Worm (Caenorhabditis elegans) whole organism, L2 larva: ENCODE results near the gene Y45F3A.8.

Source experiments
- C34F6.9 ChIP-seq: fragments of 150-350 bp; optimal IDR thresholded peaks from 2 replicates; lab custom pipeline; 2014; ENCODE audit warnings: missing biosample characterization, missing genetic modification characterization
- F13H6.1 ChIP-seq: sonication (generic microtip); optimal IDR thresholded peaks from 2 replicates; lab custom pipeline; 2016; ENCODE audit warnings: missing genetic modification characterization, missing compliant biosample characterization
- ZK546.5 ChIP-seq: sonication (generic microtip); optimal IDR thresholded peaks from 2 replicates; lab custom pipeline; 2017; ENCODE audit warnings: missing biosample characterization, missing genetic modification characterization
- aly-2 ChIP-seq: fragments of 150-350 bp; optimal IDR thresholded peaks from 2 replicates; lab custom pipeline; 2014; ENCODE audit warnings: missing biosample characterization, missing genetic modification characterization
- ama-1 ChIP-seq: fragments of 150-350 bp; optimal IDR thresholded peaks from 2 replicates; lab custom pipeline; 2018; ENCODE audit warnings: inconsistent platforms
- blmp-1 ChIP-seq: sonication (generic microtip); optimal IDR thresholded peaks from 2 replicates; lab custom pipeline; 2017; ENCODE audit warnings: missing genetic modification characterization, mild to moderate bottlenecking, missing compliant biosample characterization, antibody characterized with exemption, moderate library complexity; ENCODE audit not compliant: insufficient read depth
- ceh-82 ChIP-seq: fragments of 150-350 bp; optimal IDR thresholded peaks from 2 replicates; lab custom pipeline; 2014; ENCODE audit warnings: missing biosample characterization, missing genetic modification characterization
- crh-2 ChIP-seq: sonication (generic microtip); optimal IDR thresholded peaks from 2 replicates; lab custom pipeline; 2017; ENCODE audit warnings: missing biosample characterization, missing genetic modification characterization
- dmd-4 ChIP-seq: sonication (generic microtip); optimal IDR thresholded peaks from 2 replicates; lab custom pipeline; 2017; ENCODE audit warnings: missing biosample characterization, missing genetic modification characterization
- egl-27 ChIP-seq: sonication (generic microtip); optimal IDR thresholded peaks from 3 replicates; lab custom pipeline; 2017; ENCODE audit warnings: missing biosample characterization, missing genetic modification reagents, missing genetic modification characterization
- elt-1 ChIP-seq: fragments of 150-350 bp; optimal IDR thresholded peaks from 2 replicates; lab custom pipeline; 2014; ENCODE audit warnings: missing biosample characterization, missing genetic modification characterization
- elt-3 ChIP-seq: sonication (generic microtip); optimal IDR thresholded peaks from 2 replicates; lab custom pipeline; 2017; ENCODE audit warnings: missing biosample characterization, missing genetic modification characterization
- fos-1 ChIP-seq: fragments of 150-350 bp; optimal IDR thresholded peaks from 2 replicates; lab custom pipeline; 2014; ENCODE audit warnings: missing biosample characterization, missing genetic modification characterization
- lin-39 ChIP-seq: fragments of 150-350 bp; optimal IDR thresholded peaks from 2 replicates; lab custom pipeline; 2014; ENCODE audit warnings: missing biosample characterization, missing genetic modification reagents, missing genetic modification characterization
- lsy-2 ChIP-seq, 2 experiments: fragments of 150-350 bp in 1 of 2; sonication (generic microtip) in 1 of 2; optimal IDR thresholded peaks; 2 replicates each; lab custom pipeline; 2014 to 2017; ENCODE audit warnings: missing biosample characterization in 2 of 2, missing genetic modification characterization in 2 of 2
- mdl-1 ChIP-seq, 2 experiments: fragments of 150-350 bp in 1 of 2; sonication (generic microtip) in 1 of 2; optimal IDR thresholded peaks; 2 replicates each; lab custom pipeline; 2017; ENCODE audit warnings: missing biosample characterization in 2 of 2, missing genetic modification characterization in 2 of 2
- nhr-10 ChIP-seq: sonication (generic microtip); optimal IDR thresholded peaks from 2 replicates; lab custom pipeline; 2017; ENCODE audit warnings: missing biosample characterization, missing genetic modification characterization
- nhr-11 ChIP-seq: fragments of 150-350 bp; optimal IDR thresholded peaks from 2 replicates; lab custom pipeline; 2014; ENCODE audit warnings: missing biosample characterization, missing genetic modification characterization
- nhr-129 ChIP-seq: fragments of 150-350 bp; optimal IDR thresholded peaks from 2 replicates; lab custom pipeline; 2014; ENCODE audit warnings: missing biosample characterization, missing genetic modification characterization
- nhr-23 ChIP-seq: fragments of 150-350 bp; optimal IDR thresholded peaks from 2 replicates; lab custom pipeline; 2014; ENCODE audit warnings: missing biosample characterization, missing genetic modification reagents, missing genetic modification characterization
- nhr-237 ChIP-seq: fragments of 150-350 bp; optimal IDR thresholded peaks from 2 replicates; lab custom pipeline; 2014; ENCODE audit warnings: missing biosample characterization, missing genetic modification characterization
- nhr-25 ChIP-seq: fragments of 150-350 bp; sonication (generic microtip); optimal IDR thresholded peaks from 3 replicates; lab custom pipeline; 2014; ENCODE audit warnings: missing biosample characterization, missing genetic modification characterization
- nhr-77 ChIP-seq: fragments of 150-350 bp; optimal IDR thresholded peaks from 2 replicates; lab custom pipeline; 2014; ENCODE audit warnings: missing biosample characterization, missing genetic modification characterization
- sem-4 ChIP-seq: fragments of 150-350 bp; optimal IDR thresholded peaks from 2 replicates; lab custom pipeline; 2014; ENCODE audit warnings: missing biosample characterization, missing genetic modification reagents, missing genetic modification characterization
- sma-3 ChIP-seq: sonication (generic microtip); optimal IDR thresholded peaks from 2 replicates; lab custom pipeline; 2016; ENCODE audit warnings: missing genetic modification reagents, missing genetic modification characterization, missing compliant biosample characterization
- sma-9 ChIP-seq, 2 experiments: fragments of 150-350 bp in 1 of 2; sonication (generic microtip) in 1 of 2; optimal IDR thresholded peaks; 2 replicates each; lab custom pipeline; 2014 to 2016; ENCODE audit warnings: missing genetic modification characterization in 2 of 2, mild to moderate bottlenecking in 1 of 2, missing biosample characterization in 1 of 2, missing compliant biosample characterization in 1 of 2, missing genetic modification reagents in 1 of 2, moderate library complexity in 1 of 2
- snpc-4 ChIP-seq: fragments of 150-350 bp; optimal IDR thresholded peaks from 2 replicates; lab custom pipeline; 2014; ENCODE audit warnings: missing biosample characterization, missing genetic modification characterization
- unc-55 ChIP-seq: fragments of 150-350 bp; sonication (generic microtip); optimal IDR thresholded peaks from 3 replicates; lab custom pipeline; 2014; ENCODE audit warnings: missing biosample characterization, missing genetic modification reagents, missing genetic modification characterization
- unc-62 ChIP-seq: fragments of 150-350 bp; optimal IDR thresholded peaks from 2 replicates; lab custom pipeline; 2014; ENCODE audit warnings: missing biosample characterization, missing genetic modification reagents, missing genetic modification characterization
- zag-1 ChIP-seq: fragments of 150-350 bp; optimal IDR thresholded peaks from 2 replicates; lab custom pipeline; 2014; ENCODE audit warnings: missing biosample characterization, missing genetic modification characterization
- ztf-11 ChIP-seq: sonication (generic microtip); optimal IDR thresholded peaks from 2 replicates; lab custom pipeline; 2017; ENCODE audit warnings: missing biosample characterization, missing genetic modification characterization

Gene Y45F3A.8

DNA sequence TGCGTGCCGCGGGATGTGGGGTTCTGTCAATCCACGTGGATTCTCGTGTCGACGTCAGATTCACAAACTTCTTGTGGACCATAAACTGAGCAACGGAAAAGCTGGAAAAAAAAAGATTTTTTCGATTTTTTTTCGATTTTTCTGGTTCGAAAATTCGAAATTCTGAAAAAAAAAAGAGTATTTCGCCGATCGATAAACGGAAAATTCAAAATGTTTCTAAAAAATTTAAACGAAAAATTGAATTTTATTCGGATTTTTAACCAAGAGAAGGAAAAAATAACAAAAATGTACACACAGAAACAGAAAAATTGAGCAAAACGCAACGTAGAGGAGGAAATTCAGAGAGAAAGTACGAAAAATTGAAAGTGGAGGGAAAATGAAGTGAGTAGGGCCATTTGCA lies 3.8 kb upstream of the Y45F3A.8 start, which contains the start of gene Y39A1A.3:
Gene Y39A1A.3, minus strand, starts transcription at position 101 of the 400 bp plus-strand sequence.
- TF ChIP-seq lin-39 (tag; lab: Kevin White, UChicago) (no peak), fos-1 (no peak), ama-1 (no peak), unc-62 (GFP tag; lab: Kevin White, UChicago) (no peak), elt-1 (tag; lab: Kevin White, UChicago) (no peak), C34F6.9 (tag; lab: Kevin White, UChicago) (no peak), blmp-1 (tag; lab: Kevin White, UChicago) (no peak)

ce11 chrIII:10595066-10595465 lies 2.4 kb upstream of the Y45F3A.8 start, which contains the start of gene Y45F3A.9:
Gene Y45F3A.9 (minus strand): TSS chrIII:10595166.
- no peak for TF ChIP-seq C34F6.9 (tag; lab: Kevin White, UChicago)

DNA sequence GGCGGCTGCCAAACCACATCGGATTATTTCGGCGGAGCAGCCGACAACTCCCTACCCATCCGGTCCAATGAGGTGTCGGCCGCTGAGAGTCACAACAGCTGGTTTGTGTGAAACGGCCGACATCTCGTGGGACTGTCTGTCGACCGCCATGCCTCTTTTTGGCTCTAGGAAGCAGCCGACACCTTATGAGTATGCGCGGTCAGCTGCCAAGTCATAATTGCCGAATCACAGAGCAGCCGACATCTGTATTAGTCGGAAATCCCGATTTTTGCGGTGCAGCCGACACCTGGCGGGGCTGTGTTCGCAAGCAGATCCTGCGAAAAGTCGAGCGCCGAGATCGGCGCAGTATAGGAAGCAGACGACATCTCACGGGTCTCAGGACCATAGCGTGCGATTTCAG lies 555 bp downstream of the Y45F3A.8 start:
- TF ChIP-seq zag-1 (tag; lab: Kevin White, UChicago), result no peak
- no peak for TF ChIP-seq snpc-4 (tag; lab: Kevin White, UChicago)
- no peak for TF ChIP-seq unc-55 (GFP tag; lab: Kevin White, UChicago)
- no peak for TF ChIP-seq nhr-10
- no peak for TF ChIP-seq ceh-82 (tag; lab: Kevin White, UChicago)
- no peak for TF ChIP-seq ZK546.5 (tag; lab: Kevin White, UChicago)
- TF ChIP-seq crh-2 (tag; lab: Kevin White, UChicago), result no peak
- no peak for TF ChIP-seq ztf-11
- no peak for TF ChIP-seq nhr-23 (tag; lab: Kevin White, UChicago)
- TF ChIP-seq aly-2, result no peak
- TF ChIP-seq ama-1, result no peak
- no peak for TF ChIP-seq sma-9 (GFP tag; optimal IDR thresholded peaks at IDR 0.05; lab: Kevin White, UChicago)
- TF ChIP-seq sma-9 (tag; optimal IDR thresholded peaks at IDR 0.05; lab: Kevin White, UChicago), result no peak
- TF ChIP-seq F13H6.1 (tag; lab: Kevin White, UChicago), result no peak

- TF ChIP-seq nhr-129 (tag; lab: Kevin White, UChicago) (no peak), nhr-23 (tag; lab: Kevin White, UChicago) (no peak), lsy-2 (tag; optimal IDR thresholded peaks at IDR 0.05; lab: Kevin White, UChicago) (no peak), nhr-10 (no peak), zag-1 (tag; lab: Kevin White, UChicago) (no peak), nhr-237 (no peak), unc-62 (GFP tag; lab: Kevin White, UChicago) (no peak), ztf-11 (no peak), nhr-25 (tag; lab: Kevin White, UChicago) (no peak), ama-1 (no peak), unc-55 (GFP tag; lab: Kevin White, UChicago) (no peak)
These were observed 6.4 kb downstream of the Y45F3A.8 start, which contains the start of gene Y45F3A.5 for ce11 chrIII:10586243-10586642. Gene Y45F3A.5 (minus strand): TSS chrIII:10586343.

- TF ChIP-seq C34F6.9 (tag; lab: Kevin White, UChicago) (no peak), sem-4 (tag; lab: Kevin White, UChicago) (no peak), nhr-77 (tag; lab: Kevin White, UChicago) (no peak), nhr-237 (no peak), sma-3 (GFP tag; lab: Kevin White, UChicago) (no peak), nhr-11 (tag; lab: Kevin White, UChicago) (no peak), elt-3 (no peak), dmd-4 (tag; lab: Kevin White, UChicago) (no peak), lsy-2 (tag; optimal IDR thresholded peaks at IDR 0.05; lab: Kevin White, UChicago) (no peak), egl-27 (tag; lab: Kevin White, UChicago) (no peak), mdl-1 (tag; optimal IDR thresholded peaks at IDR 0.05; lab: Kevin White, UChicago) (no peak)
These were observed 9.1 kb downstream of the Y45F3A.8 start for ce11 chrIII:10583483-10583882.

- no peak for TF ChIP-seq ztf-11
- no peak for TF ChIP-seq nhr-11 (tag; lab: Kevin White, UChicago)
- peak; percentile 1 for TF ChIP-seq snpc-4 (tag; lab: Kevin White, UChicago)
These were observed 12.4 kb downstream of the Y45F3A.8 start for ce11 chrIII:10580206-10580605.
